Worm (Caenorhabditis elegans) whole organism, L2 larva: ENCODE results near the gene clec-142.
A peak's percentile ranks its signal among the peaks of the same experiment; 100 is the strongest.

Experiments
- C34F6.9 ChIP-seq: fragments of 150-350 bp; optimal IDR thresholded peaks from 2 replicates; lab custom pipeline; 2014; ENCODE audit warnings: missing biosample characterization, missing genetic modification characterization
- F13H6.1 ChIP-seq: sonication (generic microtip); optimal IDR thresholded peaks from 2 replicates; lab custom pipeline; 2016; ENCODE audit warnings: missing genetic modification characterization, missing compliant biosample characterization
- R02D3.7 ChIP-seq: fragments of 150-350 bp; optimal IDR thresholded peaks from 2 replicates; lab custom pipeline; 2014; ENCODE audit warnings: missing biosample characterization, missing genetic modification characterization
- Y55F3AM.14 ChIP-seq: fragments of 200-800 bp; sonication (Bioruptor generic); optimal IDR thresholded peaks from 2 replicates; lab custom pipeline; 2018; ENCODE audit warnings: mild to moderate bottlenecking, missing genetic modification characterization, missing compliant biosample characterization
- ZK546.5 ChIP-seq: sonication (generic microtip); optimal IDR thresholded peaks from 2 replicates; lab custom pipeline; 2017; ENCODE audit warnings: missing biosample characterization, missing genetic modification characterization
- alr-1 ChIP-seq: fragments of 150-350 bp; optimal IDR thresholded peaks from 2 replicates; lab custom pipeline; 2014; ENCODE audit warnings: missing biosample characterization, missing genetic modification characterization
- aly-2 ChIP-seq: fragments of 150-350 bp; optimal IDR thresholded peaks from 2 replicates; lab custom pipeline; 2014; ENCODE audit warnings: missing biosample characterization, missing genetic modification characterization
- blmp-1 ChIP-seq: sonication (generic microtip); optimal IDR thresholded peaks from 2 replicates; lab custom pipeline; 2017; ENCODE audit warnings: missing genetic modification characterization, mild to moderate bottlenecking, missing compliant biosample characterization, antibody characterized with exemption, moderate library complexity; ENCODE audit not compliant: insufficient read depth
- ceh-82 ChIP-seq: fragments of 150-350 bp; optimal IDR thresholded peaks from 2 replicates; lab custom pipeline; 2014; ENCODE audit warnings: missing biosample characterization, missing genetic modification characterization
- crh-2 ChIP-seq: sonication (generic microtip); optimal IDR thresholded peaks from 2 replicates; lab custom pipeline; 2017; ENCODE audit warnings: missing biosample characterization, missing genetic modification characterization
- elt-1 ChIP-seq: fragments of 150-350 bp; optimal IDR thresholded peaks from 2 replicates; lab custom pipeline; 2014; ENCODE audit warnings: missing biosample characterization, missing genetic modification characterization
- elt-3 ChIP-seq: sonication (generic microtip); optimal IDR thresholded peaks from 2 replicates; lab custom pipeline; 2017; ENCODE audit warnings: missing biosample characterization, missing genetic modification characterization
- fos-1 ChIP-seq: fragments of 150-350 bp; optimal IDR thresholded peaks from 2 replicates; lab custom pipeline; 2014; ENCODE audit warnings: missing biosample characterization, missing genetic modification characterization
- gmeb-1 ChIP-seq: fragments of 150-350 bp; optimal IDR thresholded peaks from 2 replicates; lab custom pipeline; 2014; ENCODE audit warnings: missing biosample characterization, missing genetic modification characterization
- lin-11 ChIP-seq: fragments of 150-350 bp; sonication (generic microtip); optimal IDR thresholded peaks from 2 replicates; lab custom pipeline; 2014; ENCODE audit warnings: missing biosample characterization, missing genetic modification characterization, inconsistent platforms, mixed read lengths
- lin-13 ChIP-seq: fragments of 150-350 bp; optimal IDR thresholded peaks from 2 replicates; lab custom pipeline; 2014; ENCODE audit warnings: missing biosample characterization, missing genetic modification reagents, missing genetic modification characterization
- lin-39 ChIP-seq: fragments of 150-350 bp; optimal IDR thresholded peaks from 2 replicates; lab custom pipeline; 2014; ENCODE audit warnings: missing biosample characterization, missing genetic modification reagents, missing genetic modification characterization
- lsy-2 ChIP-seq, 2 experiments: fragments of 150-350 bp in 1 of 2; sonication (generic microtip) in 1 of 2; optimal IDR thresholded peaks; 2 replicates each; lab custom pipeline; 2014 to 2017; ENCODE audit warnings: missing biosample characterization in 2 of 2, missing genetic modification characterization in 2 of 2
- mdl-1 ChIP-seq, 2 experiments: fragments of 150-350 bp in 1 of 2; sonication (generic microtip) in 1 of 2; optimal IDR thresholded peaks; 2 replicates each; lab custom pipeline; 2017; ENCODE audit warnings: missing biosample characterization in 2 of 2, missing genetic modification characterization in 2 of 2
- nhr-11 ChIP-seq: fragments of 150-350 bp; optimal IDR thresholded peaks from 2 replicates; lab custom pipeline; 2014; ENCODE audit warnings: missing biosample characterization, missing genetic modification characterization
- nhr-12 ChIP-seq: fragments of 150-350 bp; optimal IDR thresholded peaks from 2 replicates; lab custom pipeline; 2014; ENCODE audit warnings: missing biosample characterization, missing genetic modification characterization
- nhr-129 ChIP-seq: fragments of 150-350 bp; optimal IDR thresholded peaks from 2 replicates; lab custom pipeline; 2014; ENCODE audit warnings: missing biosample characterization, missing genetic modification characterization
- nhr-21 ChIP-seq: fragments of 150-350 bp; optimal IDR thresholded peaks from 2 replicates; lab custom pipeline; 2014; ENCODE audit warnings: missing biosample characterization, missing genetic modification characterization
- nhr-237 ChIP-seq: fragments of 150-350 bp; optimal IDR thresholded peaks from 2 replicates; lab custom pipeline; 2014; ENCODE audit warnings: missing biosample characterization, missing genetic modification characterization
- nhr-25 ChIP-seq: fragments of 150-350 bp; sonication (generic microtip); optimal IDR thresholded peaks from 3 replicates; lab custom pipeline; 2014; ENCODE audit warnings: missing biosample characterization, missing genetic modification characterization
- nhr-6 ChIP-seq: fragments of 150-350 bp; optimal IDR thresholded peaks from 2 replicates; lab custom pipeline; 2014; ENCODE audit warnings: missing biosample characterization, missing genetic modification characterization
- nhr-77 ChIP-seq: fragments of 150-350 bp; optimal IDR thresholded peaks from 2 replicates; lab custom pipeline; 2014; ENCODE audit warnings: missing biosample characterization, missing genetic modification characterization
- peb-1 ChIP-seq: fragments of 150-350 bp; optimal IDR thresholded peaks from 2 replicates; lab custom pipeline; 2014; ENCODE audit warnings: missing biosample characterization, missing genetic modification characterization
- sem-4 ChIP-seq: fragments of 150-350 bp; optimal IDR thresholded peaks from 2 replicates; lab custom pipeline; 2014; ENCODE audit warnings: missing biosample characterization, missing genetic modification reagents, missing genetic modification characterization
- skn-1 ChIP-seq: sonication (generic microtip); optimal IDR thresholded peaks from 2 replicates; lab custom pipeline; 2017; ENCODE audit warnings: missing biosample characterization, missing genetic modification characterization
- sma-9 ChIP-seq, 2 experiments: fragments of 150-350 bp in 1 of 2; sonication (generic microtip) in 1 of 2; optimal IDR thresholded peaks; 2 replicates each; lab custom pipeline; 2014 to 2016; ENCODE audit warnings: missing genetic modification characterization in 2 of 2, mild to moderate bottlenecking in 1 of 2, missing biosample characterization in 1 of 2, missing compliant biosample characterization in 1 of 2, missing genetic modification reagents in 1 of 2, moderate library complexity in 1 of 2
- snpc-4 ChIP-seq: fragments of 150-350 bp; optimal IDR thresholded peaks from 2 replicates; lab custom pipeline; 2014; ENCODE audit warnings: missing biosample characterization, missing genetic modification characterization
- unc-55 ChIP-seq: fragments of 150-350 bp; sonication (generic microtip); optimal IDR thresholded peaks from 3 replicates; lab custom pipeline; 2014; ENCODE audit warnings: missing biosample characterization, missing genetic modification reagents, missing genetic modification characterization
- ztf-1 ChIP-seq: fragments of 200-800 bp; sonication (Bioruptor generic); conservative IDR thresholded peaks from 2 replicates; pipeline ENCODE4 v1.3.6; 2022; ENCODE audit warnings: missing genetic modification characterization, missing compliant biosample characterization
- ztf-11 ChIP-seq: sonication (generic microtip); optimal IDR thresholded peaks from 2 replicates; lab custom pipeline; 2017; ENCODE audit warnings: missing biosample characterization, missing genetic modification characterization

The clec-142 gene

ce11 chrII:8273060-8273459 lies 5.4 kb upstream of the clec-142 start:
- TF ChIP-seq mdl-1 (tag; optimal IDR thresholded peaks at IDR 0.05; lab: Kevin White, UChicago) = no peak
- TF ChIP-seq nhr-6 (tag; lab: Kevin White, UChicago) = no peak
- no peak for TF ChIP-seq ZK546.5

- TF ChIP-seq nhr-77 (tag; lab: Kevin White, UChicago) (no peak), R02D3.7 (tag; lab: Kevin White, UChicago) (peak; percentile 85), lsy-2 (tag; optimal IDR thresholded peaks at IDR 0.05; lab: Kevin White, UChicago) (peak; percentile 59 to 83), nhr-6 (tag; lab: Kevin White, UChicago) (no peak), ztf-11 (tag; lab: Kevin White, UChicago) (no peak), gmeb-1 (tag; lab: Kevin White, UChicago) (peak; percentile 89), snpc-4 (tag; lab: Kevin White, UChicago) (no peak), lin-13 (GFP tag; lab: Kevin White, UChicago) (no peak), nhr-129 (peak; percentile 13), ZK546.5 (no peak), lin-39 (no peak), unc-55 (GFP tag; lab: Kevin White, UChicago) (no peak), lin-11 (tag; lab: Kevin White, UChicago) (no peak), nhr-11 (tag; lab: Kevin White, UChicago) (no peak), nhr-25 (tag; lab: Kevin White, UChicago) (no peak)
Observed at ce11 chrII:8276057-8276456, 2.4 kb upstream of the clec-142 start, which contains the start of the genes gei-14 and slc-25A32. Gene gei-14, minus strand, starts transcription at chrII:8276231. Gene slc-25A32, plus strand, starts transcription at chrII:8276298.

DNA sequence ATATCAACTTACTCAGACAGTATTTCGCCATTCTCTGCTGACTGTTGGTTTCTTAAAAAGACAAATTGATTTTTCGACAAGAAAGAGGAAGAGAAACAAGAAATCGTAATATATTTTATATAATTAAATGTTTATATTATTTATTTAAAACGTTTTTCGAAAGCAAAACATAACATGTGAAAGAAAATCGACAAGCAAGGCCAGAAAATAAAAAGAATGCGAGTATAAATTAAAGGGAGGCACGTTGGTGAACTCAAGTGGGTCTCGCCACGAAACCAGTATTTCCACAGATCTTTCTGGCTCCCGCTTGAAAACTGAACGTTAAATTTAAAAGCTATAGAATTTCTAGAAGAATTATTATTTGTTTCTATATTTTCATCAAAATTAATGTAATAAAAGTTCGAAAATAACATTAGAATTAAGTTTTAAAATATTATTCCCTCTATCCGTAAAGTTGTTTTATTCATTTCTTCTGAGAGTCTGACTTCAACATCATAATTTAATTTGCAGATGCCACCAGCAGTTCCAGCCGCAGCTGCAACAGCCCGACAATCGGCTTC lies 4.8 kb downstream of the clec-142 start, which contains the start of the genes nst-1 and cct-4:
Gene nst-1, minus strand, starts transcription at position 51 of the 560 bp plus-strand sequence.
Gene cct-4, plus strand, starts transcription at position 510 of the 560 bp plus-strand sequence.
- TF ChIP-seq aly-2 (tag; lab: Kevin White, UChicago) = no peak
- TF ChIP-seq elt-3 (tag; lab: Kevin White, UChicago) = no peak
- TF ChIP-seq lin-13 (GFP tag; lab: Kevin White, UChicago) = peak; percentile 6
- TF ChIP-seq elt-1 (tag; lab: Kevin White, UChicago) = no peak
- no peak for TF ChIP-seq nhr-21 (tag; lab: Kevin White, UChicago)
- TF ChIP-seq blmp-1 (tag; lab: Kevin White, UChicago) = no peak
- TF ChIP-seq lsy-2 (tag; optimal IDR thresholded peaks at IDR 0.05; lab: Kevin White, UChicago) = peak in 1 of 2 experiments; percentile 73
- TF ChIP-seq nhr-12 (tag; lab: Kevin White, UChicago) = no peak
- TF ChIP-seq alr-1 = no peak
- TF ChIP-seq snpc-4 (tag; lab: Kevin White, UChicago) = no peak
- no peak for TF ChIP-seq crh-2 (tag; lab: Kevin White, UChicago)
- TF ChIP-seq nhr-237 (tag; lab: Kevin White, UChicago) = no peak
- no peak for TF ChIP-seq sem-4 (tag; lab: Kevin White, UChicago)
- TF ChIP-seq unc-55 (GFP tag; lab: Kevin White, UChicago) = no peak
- TF ChIP-seq gmeb-1 (tag; lab: Kevin White, UChicago) = peak; percentile 0
- TF ChIP-seq nhr-129 = no peak
- no peak for TF ChIP-seq fos-1 (tag; lab: Kevin White, UChicago)
- TF ChIP-seq sma-9 (GFP tag; optimal IDR thresholded peaks at IDR 0.05; lab: Kevin White, UChicago) = no peak
- no peak for TF ChIP-seq sma-9 (tag; optimal IDR thresholded peaks at IDR 0.05; lab: Kevin White, UChicago)
- no peak for TF ChIP-seq ztf-1 (GFP tag; lab: Robert Waterston, UW)
- no peak for TF ChIP-seq skn-1
- TF ChIP-seq ztf-11 (tag; lab: Kevin White, UChicago) = no peak
- TF ChIP-seq lin-39 = no peak
- TF ChIP-seq ZK546.5 = no peak
- peak; percentile 54 for TF ChIP-seq C34F6.9 (tag; lab: Kevin White, UChicago)
- no peak for TF ChIP-seq peb-1 (tag; lab: Kevin White, UChicago)
- TF ChIP-seq nhr-77 (tag; lab: Kevin White, UChicago) = no peak
- no peak for TF ChIP-seq Y55F3AM.14 (GFP tag; lab: Kevin White, UChicago)
- no peak for TF ChIP-seq lin-11 (tag; lab: Kevin White, UChicago)
- TF ChIP-seq R02D3.7 (tag; lab: Kevin White, UChicago) = no peak
- no peak for TF ChIP-seq F13H6.1 (tag; lab: Kevin White, UChicago)
- no peak for TF ChIP-seq mdl-1 (tag; optimal IDR thresholded peaks at IDR 0.05; lab: Kevin White, UChicago)
- TF ChIP-seq ceh-82 (tag; lab: Kevin White, UChicago) = no peak
